Fruit fly (Drosophila melanogaster) whole organism, embryonic: ENCODE results near the gene Prm.

Source experiments
- Abd-B ChIP-seq: fragments of 200-800 bp; sonication (Bioruptor generic); optimal IDR thresholded peaks from 2 replicates; lab custom pipeline; 2018; ENCODE audit warnings: missing biosample characterization, mild to moderate bottlenecking, missing genetic modification characterization, moderate library complexity
- Adf1 ChIP-seq: fragments of 200-800 bp; sonication (Bioruptor generic); IDR thresholded peaks from 2 replicates; pipeline ENCODE4 v1.3.6; 2022; ENCODE audit warnings: missing biosample characterization, missing genetic modification characterization
- Atf-2 ChIP-seq: fragments of 200-800 bp; sonication (Bioruptor generic); optimal IDR thresholded peaks from 2 replicates; lab custom pipeline; 2016; ENCODE audit warnings: missing biosample characterization, missing genetic modification characterization
- BEAF-32 ChIP-seq: fragments of 200-800 bp; sonication (Bioruptor generic); optimal IDR thresholded peaks from 3 replicates; lab custom pipeline; 2017; ENCODE audit warnings: missing biosample characterization, missing genetic modification characterization, mild to moderate bottlenecking, moderate library complexity, missing genetic modification reagents
- CG10565 ChIP-seq: fragments of 200-800 bp; sonication (Bioruptor generic); optimal IDR thresholded peaks from 3 replicates; lab custom pipeline; 2016; ENCODE audit warnings: missing biosample characterization, mild to moderate bottlenecking, missing genetic modification characterization
- CG11695 ChIP-seq: fragments of 200-800 bp; sonication (Bioruptor generic); IDR thresholded peaks from 3 replicates; pipeline ENCODE4 v1.3.6; 2022; ENCODE audit warnings: missing biosample characterization, missing genetic modification characterization
- CG13296 ChIP-seq: fragments of 200-800 bp; sonication (Bioruptor generic); optimal IDR thresholded peaks from 3 replicates; lab custom pipeline; 2018; ENCODE audit warnings: missing biosample characterization, mild to moderate bottlenecking, missing genetic modification characterization
- CG13624 ChIP-seq: fragments of 200-800 bp; sonication (Bioruptor generic); optimal IDR thresholded peaks from 2 replicates; lab custom pipeline; 2016; ENCODE audit warnings: missing biosample characterization, missing genetic modification characterization
- CG14667 ChIP-seq: fragments of 200-800 bp; sonication (Bioruptor generic); IDR thresholded peaks from 2 replicates; pipeline ENCODE4 v1.3.6; 2022; ENCODE audit warnings: missing biosample characterization, missing genetic modification characterization
- CG1603 ChIP-seq: fragments of 200-800 bp; sonication (Bioruptor generic); optimal IDR thresholded peaks from 2 replicates; lab custom pipeline; 2019; ENCODE audit warnings: missing biosample characterization, mild to moderate bottlenecking, missing genetic modification characterization, moderate library complexity
- CG17802 ChIP-seq: fragments of 200-800 bp; sonication (Bioruptor generic); optimal IDR thresholded peaks from 2 replicates; lab custom pipeline; 2018; ENCODE audit warnings: missing biosample characterization, mild to moderate bottlenecking, missing genetic modification characterization, moderate library complexity
- CG18011 ChIP-seq: fragments of 200-800 bp; sonication (Bioruptor generic); optimal IDR thresholded peaks from 2 replicates; lab custom pipeline; 2017; ENCODE audit warnings: missing biosample characterization, missing genetic modification characterization, mild to moderate bottlenecking, moderate library complexity, missing genotype
- CG2120 ChIP-seq: fragments of 200-800 bp; sonication (Bioruptor generic); optimal IDR thresholded peaks from 3 replicates; lab custom pipeline; 2016; ENCODE audit warnings: missing biosample characterization, missing genetic modification characterization
- CG2875 ChIP-seq: fragments of 200-800 bp; sonication (Bioruptor generic); optimal IDR thresholded peaks from 2 replicates; lab custom pipeline; 2017; ENCODE audit warnings: missing biosample characterization, mild to moderate bottlenecking, missing genetic modification characterization, missing genetic modification reagents
- CG3847 ChIP-seq: fragments of 200-800 bp; sonication (Bioruptor generic); IDR thresholded peaks from 2 replicates; pipeline ENCODE4 v1.3.6; 2022; ENCODE audit warnings: missing biosample characterization, missing genetic modification characterization
- Camta ChIP-seq: fragments of 200-800 bp; sonication (Bioruptor generic); optimal IDR thresholded peaks from 2 replicates; lab custom pipeline; 2016; ENCODE audit warnings: missing biosample characterization, missing genetic modification characterization
- D ChIP-seq, 2 experiments: fragments of 200-800 bp in 1 of 2; fragments of >200 bp in 1 of 2; sonication (Bioruptor generic) in 1 of 2; optimal IDR thresholded peaks; 2 replicates in 1 of 2; 3 replicates in 1 of 2; lab custom pipeline; 2017; ENCODE audit warnings: mild to moderate bottlenecking in 1 of 2, missing biosample characterization in 1 of 2, missing genetic modification characterization in 1 of 2, missing genetic modification reagents in 1 of 2
- D19B ChIP-seq: fragments of 200-800 bp; sonication (Bioruptor generic); optimal IDR thresholded peaks from 2 replicates; lab custom pipeline; 2017; ENCODE audit warnings: missing biosample characterization, mild to moderate bottlenecking, missing genetic modification characterization
- Elba2 ChIP-seq: fragments of 200-800 bp; sonication (Bioruptor generic); optimal IDR thresholded peaks from 3 replicates; lab custom pipeline; 2016; ENCODE audit warnings: missing biosample characterization, missing genetic modification characterization
- HHEX ChIP-seq: fragments of 200-800 bp; sonication (Bioruptor generic); optimal IDR thresholded peaks from 3 replicates; lab custom pipeline; 2017; ENCODE audit warnings: missing biosample characterization, mild to moderate bottlenecking, missing genetic modification characterization, missing genetic modification reagents
- Hsf ChIP-seq: fragments of 200-800 bp; sonication (Bioruptor generic); optimal IDR thresholded peaks from 3 replicates; lab custom pipeline; 2016; ENCODE audit warnings: missing biosample characterization, missing genetic modification characterization
- Jarid2 ChIP-seq: fragments of 200-800 bp; sonication (Bioruptor generic); optimal IDR thresholded peaks from 3 replicates; lab custom pipeline; 2017; ENCODE audit warnings: mild to moderate bottlenecking, missing biosample characterization, missing genetic modification reagents, missing genetic modification characterization
- Oaz ChIP-seq: fragments of 200-800 bp; sonication (Bioruptor generic); IDR thresholded peaks from 2 replicates; pipeline ENCODE4 v1.3.6; 2022; ENCODE audit warnings: missing biosample characterization, missing genetic modification characterization
- Opbp ChIP-seq: fragments of 200-800 bp; sonication (Bioruptor generic); IDR thresholded peaks from 3 replicates; pipeline ENCODE4 v1.3.6; 2022; ENCODE audit warnings: missing biosample characterization, missing genetic modification characterization; ENCODE audit not compliant: partially characterized antibody
- Six4 ChIP-seq: fragments of 200-800 bp; sonication (Bioruptor generic); optimal IDR thresholded peaks from 2 replicates; lab custom pipeline; 2016; ENCODE audit warnings: missing biosample characterization, missing genetic modification characterization
- TFAM ChIP-seq: fragments of 200-800 bp; sonication (Bioruptor generic); optimal IDR thresholded peaks from 2 replicates; lab custom pipeline; 2017; ENCODE audit warnings: missing biosample characterization, missing genetic modification characterization, inconsistent platforms
- Taf1 ChIP-seq: fragments of 200-800 bp; sonication (Bioruptor generic); IDR thresholded peaks from 2 replicates; pipeline ENCODE4 v1.3.6; 2022; ENCODE audit warnings: missing biosample characterization, missing genetic modification characterization
- Usf ChIP-seq: fragments of 200-800 bp; sonication (Bioruptor generic); optimal IDR thresholded peaks from 2 replicates; lab custom pipeline; 2017; ENCODE audit warnings: missing genotype, missing biosample characterization, missing genetic modification characterization
- Xbp1 ChIP-seq: fragments of 200-800 bp; sonication (Bioruptor generic); optimal IDR thresholded peaks from 3 replicates; lab custom pipeline; 2016; ENCODE audit warnings: missing biosample characterization, mild to moderate bottlenecking, missing genetic modification characterization
- ab ChIP-seq: fragments of 200-800 bp; sonication (Bioruptor generic); optimal IDR thresholded peaks from 2 replicates; lab custom pipeline; 2016; ENCODE audit warnings: missing biosample characterization, missing genetic modification characterization
- cwo ChIP-seq: fragments of 200-800 bp; sonication (Bioruptor generic); optimal IDR thresholded peaks from 3 replicates; lab custom pipeline; 2017; ENCODE audit warnings: missing biosample characterization, missing genetic modification characterization, mild to moderate bottlenecking, moderate library complexity, missing genetic modification reagents
- eve ChIP-seq, 2 experiments: fragments of >200 bp; optimal IDR thresholded peaks; 2 replicates each; lab custom pipeline; 2017; ENCODE audit warnings: missing biosample characterization in 2 of 2, missing genetic modification characterization in 2 of 2
- kah ChIP-seq: fragments of 200-800 bp; sonication (Bioruptor generic); optimal IDR thresholded peaks from 2 replicates; lab custom pipeline; 2018; ENCODE audit warnings: missing biosample characterization, mild to moderate bottlenecking, missing genetic modification characterization
- kni ChIP-seq: fragments of 200-800 bp; sonication (Bioruptor generic); optimal IDR thresholded peaks from 3 replicates; lab custom pipeline; 2017; ENCODE audit warnings: mild to moderate bottlenecking, missing biosample characterization, missing genetic modification reagents, missing genetic modification characterization
- maf-S ChIP-seq: fragments of 200-800 bp; sonication (Bioruptor generic); optimal IDR thresholded peaks from 2 replicates; lab custom pipeline; 2016; ENCODE audit warnings: missing biosample characterization, missing genetic modification characterization
- pan ChIP-seq, 4 experiments: fragments of >200 bp in 3 of 4; fragments of 200-800 bp in 1 of 4; sonication (Bioruptor generic) in 1 of 4; optimal IDR thresholded peaks in 3 of 4; IDR thresholded peaks in 1 of 4; 2 replicates each; pipeline versions ENCODE4 v1.3.6 to Lab custom; 2017 to 2022; ENCODE audit warnings: missing biosample characterization in 2 of 4, missing genetic modification characterization in 2 of 4, mixed read lengths in 1 of 4
- pfk ChIP-seq: fragments of 200-800 bp; sonication (Bioruptor generic); optimal IDR thresholded peaks from 2 replicates; lab custom pipeline; 2018; ENCODE audit warnings: missing biosample characterization, mild to moderate bottlenecking, missing genetic modification characterization, moderate library complexity
- row ChIP-seq: fragments of 200-800 bp; sonication (Bioruptor generic); IDR thresholded peaks from 3 replicates; pipeline ENCODE4 v1.3.6; 2022; ENCODE audit warnings: missing biosample characterization, missing genetic modification characterization
- scrt ChIP-seq: fragments of 200-800 bp; sonication (Bioruptor generic); optimal IDR thresholded peaks from 2 replicates; lab custom pipeline; 2018; ENCODE audit warnings: missing biosample characterization, mild to moderate bottlenecking, missing genetic modification characterization, moderate library complexity
- sens ChIP-seq: fragments of 200-800 bp; sonication (Bioruptor generic); peaks from one replicate; lab custom pipeline; 2016; ENCODE audit warnings: missing biosample characterization, missing genetic modification characterization
- seq ChIP-seq: fragments of 200-800 bp; sonication (Bioruptor generic); IDR thresholded peaks from 2 replicates; pipeline ENCODE4 v1.3.6; 2022; ENCODE audit warnings: missing biosample characterization, missing genetic modification characterization
- sim ChIP-seq: fragments of 200-800 bp; sonication (Bioruptor generic); IDR thresholded peaks from 2 replicates; pipeline ENCODE4 v1.3.6; 2022; ENCODE audit warnings: missing biosample characterization, missing genetic modification characterization
- sima ChIP-seq: fragments of 200-800 bp; sonication (Bioruptor generic); optimal IDR thresholded peaks from 2 replicates; lab custom pipeline; 2016; ENCODE audit warnings: missing biosample characterization, missing genetic modification characterization
- sna ChIP-seq: fragments of 200-800 bp; sonication (Bioruptor generic); IDR thresholded peaks from 2 replicates; pipeline ENCODE4 v1.3.6; 2022; ENCODE audit warnings: missing biosample characterization, missing genetic modification characterization; ENCODE audit not compliant: partially characterized antibody
- ssp ChIP-seq: fragments of 200-800 bp; sonication (Bioruptor generic); IDR thresholded peaks from 2 replicates; pipeline ENCODE4 v1.3.6; 2022; ENCODE audit warnings: missing biosample characterization, missing genetic modification characterization
- stc ChIP-seq: fragments of 200-800 bp; sonication (Bioruptor generic); IDR thresholded peaks from 2 replicates; pipeline ENCODE4 v1.3.6; 2022; ENCODE audit warnings: missing biosample characterization, missing genetic modification characterization
- tap ChIP-seq: fragments of 200-800 bp; optimal IDR thresholded peaks from 3 replicates; lab custom pipeline; 2019; ENCODE audit warnings: missing biosample characterization, mild to moderate bottlenecking, missing genetic modification characterization, moderate library complexity
- tio ChIP-seq: fragments of 200-800 bp; sonication (Bioruptor generic); optimal IDR thresholded peaks from 2 replicates; lab custom pipeline; 2017; ENCODE audit warnings: missing biosample characterization, missing genetic modification characterization, inconsistent platforms
- trem ChIP-seq: fragments of 200-800 bp; optimal IDR thresholded peaks from 3 replicates; lab custom pipeline; 2019; ENCODE audit warnings: missing biosample characterization, mild to moderate bottlenecking, missing genetic modification characterization, moderate library complexity
- zfh1 ChIP-seq: fragments of 200-800 bp; sonication (Bioruptor generic); IDR thresholded peaks from 3 replicates; pipeline ENCODE4 v1.3.6; 2022; ENCODE audit warnings: missing biosample characterization, missing genetic modification characterization

The Prm gene

dm6 chr3L:8767876-8768275 is 22.8 kb upstream of the Prm start (continued):
- TF ChIP-seq pfk (no peak), pan (optimal IDR thresholded peaks at IDR 0.05; lab: Kevin White, UChicago) (no peak), pan (GFP tag; optimal IDR thresholded peaks at IDR 0.05 in 1 of 2, IDR thresholded peaks at IDR 0.05 in 1 of 2) (peak in 1 of 2 experiments; percentile 48), trem (tag; lab: Kevin White, UChicago) (no peak), Atf-2 (GFP tag; lab: Kevin White, UChicago) (no peak), TFAM (GFP tag; lab: Kevin White, UChicago) (no peak), D19B (GFP tag; lab: Kevin White, UChicago) (peak; percentile 11), BEAF-32 (no peak), D (optimal IDR thresholded peaks at IDR 0.05; lab: Kevin White, UChicago) (no peak), D (GFP tag; optimal IDR thresholded peaks at IDR 0.05; lab: Kevin White, UChicago) (no peak), CG2875 (no peak), zfh1 (GFP tag; lab: Robert Waterston, UW) (no peak), CG1603 (tag; lab: Kevin White, UChicago) (peak; percentile 15), eve (GFP tag; optimal IDR thresholded peaks at IDR 0.05; lab: Kevin White, UChicago) (peak in 1 of 2 experiments; percentile 50), sima (GFP tag; lab: Kevin White, UChicago) (no peak), ssp (GFP tag; lab: Robert Waterston, UW) (no peak), cwo (peak; percentile 58), CG13296 (GFP tag; lab: Kevin White, UChicago) (peak; percentile 36), Camta (GFP tag; lab: Kevin White, UChicago) (peak; percentile 4), Taf1 (GFP tag; lab: Robert Waterston, UW) (no peak), Xbp1 (peak; percentile 54), Adf1 (peak; percentile 59), tap (no peak), Elba2 (no peak), tio (GFP tag; lab: Kevin White, UChicago) (peak; percentile 37), ab (GFP tag; lab: Kevin White, UChicago) (no peak), Oaz (GFP tag; lab: Robert Waterston, UW) (no peak), Abd-B (no peak), Six4 (no peak), kni (GFP tag; lab: Kevin White, UChicago) (no peak), Opbp (GFP tag; lab: Robert Waterston, UW) (no peak), sna (GFP tag; lab: Robert Waterston, UW) (no peak), Usf (peak; percentile 27), CG2120 (GFP tag; lab: Kevin White, UChicago) (peak; percentile 81), sens (peak; percentile 72), Hsf (GFP tag; lab: Kevin White, UChicago) (peak; percentile 24), stc (GFP tag; lab: Robert Waterston, UW) (no peak), CG14667 (GFP tag; lab: Robert Waterston, UW) (peak; percentile 8; the same call in 1 of the 2 replicates), seq (GFP tag; lab: Robert Waterston, UW) (no peak), CG10565 (GFP tag; lab: Kevin White, UChicago) (no peak), CG18011 (GFP tag; lab: Kevin White, UChicago) (peak; percentile 12), HHEX (GFP tag; lab: Kevin White, UChicago) (peak; percentile 54), scrt (GFP tag; lab: Kevin White, UChicago) (peak; percentile 28), maf-S (peak; percentile 34), sim (GFP tag; lab: Robert Waterston, UW) (no peak), row (GFP tag; lab: Robert Waterston, UW) (peak; percentile 70), CG3847 (GFP tag; lab: Robert Waterston, UW) (peak; percentile 59), kah (GFP tag; lab: Kevin White, UChicago) (no peak), CG11695 (GFP tag; lab: Robert Waterston, UW) (peak; percentile 55; the same call in 1 of the 3 replicates), Jarid2 (no peak), CG17802 (tag; lab: Kevin White, UChicago) (no peak), CG13624 (GFP tag; lab: Kevin White, UChicago) (peak; percentile 21)
